Worm (Caenorhabditis elegans) whole organism, early embryonic: Measurements from ENCODE around the gene F56D6.22.

Experiments
- B0310.2 ChIP-seq: sonication (generic microtip); optimal IDR thresholded peaks from 2 replicates; lab custom pipeline; 2016; ENCODE audit warnings: mild to moderate bottlenecking, missing genetic modification characterization, missing compliant biosample characterization
- F13C5.2 ChIP-seq: sonication (generic microtip); optimal IDR thresholded peaks from 2 replicates; lab custom pipeline; 2017; ENCODE audit warnings: mild to moderate bottlenecking, missing genetic modification characterization, inconsistent platforms, missing compliant biosample characterization
- aly-1 ChIP-seq: sonication (generic microtip); optimal IDR thresholded peaks from 2 replicates; lab custom pipeline; 2016; ENCODE audit warnings: missing genetic modification characterization, missing compliant biosample characterization
- ama-1 ChIP-seq: fragments of 150-350 bp; optimal IDR thresholded peaks from 2 replicates; lab custom pipeline; 2014
- ceh-13 ChIP-seq: fragments of 200-800 bp; sonication (Bioruptor generic); optimal IDR thresholded peaks from 2 replicates; lab custom pipeline; 2018; ENCODE audit warnings: mild to moderate bottlenecking, missing genetic modification characterization, missing compliant biosample characterization
- ceh-36 ChIP-seq: sonication (generic microtip); optimal IDR thresholded peaks from 2 replicates; lab custom pipeline; 2016; ENCODE audit warnings: missing genetic modification characterization, inconsistent platforms, missing compliant biosample characterization
- ets-7 ChIP-seq: sonication (generic microtip); optimal IDR thresholded peaks from 2 replicates; lab custom pipeline; 2016; ENCODE audit warnings: missing genotype, missing genetic modification characterization, missing compliant biosample characterization
- flt-1 ChIP-seq: fragments of 200-800 bp; sonication (Bioruptor generic); IDR thresholded peaks from 2 replicates; pipeline ENCODE4 v1.3.6; 2022; ENCODE audit warnings: missing genetic modification characterization, missing compliant biosample characterization
- hmbx-1 ChIP-seq: sonication (generic microtip); optimal IDR thresholded peaks from 2 replicates; lab custom pipeline; 2016; ENCODE audit warnings: mild to moderate bottlenecking, missing genetic modification characterization, missing compliant biosample characterization
- hmg-4 ChIP-seq: fragments of 200-800 bp; sonication (Bioruptor generic); optimal IDR thresholded peaks from 2 replicates; lab custom pipeline; 2018; ENCODE audit warnings: mild to moderate bottlenecking, missing genetic modification characterization, missing compliant biosample characterization
- hnd-1 ChIP-seq: sonication (generic microtip); optimal IDR thresholded peaks from 2 replicates; lab custom pipeline; 2016; ENCODE audit warnings: missing genetic modification characterization, missing compliant biosample characterization
- pes-1 ChIP-seq: fragments of 200-800 bp; sonication (Bioruptor generic); IDR thresholded peaks from 2 replicates; pipeline ENCODE4 v1.3.6; 2022; ENCODE audit warnings: missing genetic modification reagents, missing genetic modification characterization, missing compliant biosample characterization
- scrt-1 ChIP-seq: fragments of 200-800 bp; sonication (Bioruptor generic); IDR thresholded peaks from 2 replicates; pipeline ENCODE4 v1.3.6; 2022; ENCODE audit warnings: missing genetic modification characterization, missing compliant biosample characterization
- sea-1 ChIP-seq: fragments of 200-800 bp; sonication (Bioruptor generic); conservative IDR thresholded peaks from 2 replicates; pipeline ENCODE4 v1.3.6; 2022; ENCODE audit warnings: missing genetic modification characterization, missing compliant biosample characterization
- tbx-11 ChIP-seq: fragments of 200-800 bp; sonication (Bioruptor generic); IDR thresholded peaks from 2 replicates; pipeline ENCODE4 v1.3.6; 2022; ENCODE audit warnings: missing genetic modification characterization, missing compliant biosample characterization
- tbx-37 ChIP-seq: fragments of 200-800 bp; sonication (Bioruptor generic); conservative IDR thresholded peaks from 2 replicates; pipeline ENCODE4 v1.3.6; 2022; ENCODE audit warnings: missing genetic modification reagents, missing genetic modification characterization, missing compliant biosample characterization
- tra-4 ChIP-seq: sonication (generic microtip); optimal IDR thresholded peaks from 2 replicates; lab custom pipeline; 2017; ENCODE audit warnings: missing genetic modification characterization, missing compliant biosample characterization

Gene F56D6.22

DNA sequence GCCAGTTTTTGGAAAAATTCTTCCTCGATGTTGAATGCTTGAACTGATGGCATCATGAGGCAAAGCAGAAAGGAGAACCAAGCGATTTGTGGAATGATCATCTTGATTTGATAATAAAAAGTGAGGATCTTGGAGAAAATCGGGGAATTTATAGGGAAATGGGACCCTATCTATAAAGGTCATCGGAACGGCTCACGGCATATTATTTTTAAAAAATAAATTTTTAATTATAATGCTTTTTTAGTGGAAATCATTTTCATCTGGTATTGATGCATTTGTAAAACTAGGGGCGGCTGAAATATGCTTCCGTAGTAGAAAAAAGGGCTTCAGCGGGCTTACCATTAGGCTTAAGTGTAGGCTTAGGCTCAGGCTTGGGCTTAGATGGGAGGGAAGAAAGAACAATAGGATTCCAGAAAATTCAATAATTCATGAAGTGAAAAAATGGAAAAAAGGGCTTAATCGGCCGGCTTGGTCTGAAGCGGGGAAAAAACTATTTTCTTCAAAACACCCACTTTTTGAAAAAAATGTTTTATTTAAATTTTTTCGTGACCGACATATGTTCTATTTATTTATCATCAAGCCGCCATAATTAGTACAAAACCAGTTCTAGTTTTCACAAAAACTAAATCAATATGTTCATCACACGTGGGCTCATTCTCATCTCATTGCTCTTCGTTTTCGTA is at the start of gene F56D6.22, which contains the start of gene F56D6.12:
TSS of gene F56D6.22 (minus strand) at position 101 of the 683 bp plus-strand sequence.
TSS of gene F56D6.12 (plus strand) at position 633 of the 683 bp plus-strand sequence.
- TF ChIP-seq sea-1 (GFP tag; lab: Robert Waterston, UW) (no peak), ama-1 (lab: Kevin White, UChicago) (no peak), flt-1 (no peak), scrt-1 (no peak), ceh-36 (tag; lab: Kevin White, UChicago) (no peak), F13C5.2 (tag; lab: Kevin White, UChicago) (no peak), hnd-1 (tag; lab: Kevin White, UChicago) (no peak), tra-4 (tag; lab: Kevin White, UChicago) (no peak), hmg-4 (GFP tag; lab: Kevin White, UChicago) (no peak), aly-1 (tag; lab: Kevin White, UChicago) (no peak)

DNA sequence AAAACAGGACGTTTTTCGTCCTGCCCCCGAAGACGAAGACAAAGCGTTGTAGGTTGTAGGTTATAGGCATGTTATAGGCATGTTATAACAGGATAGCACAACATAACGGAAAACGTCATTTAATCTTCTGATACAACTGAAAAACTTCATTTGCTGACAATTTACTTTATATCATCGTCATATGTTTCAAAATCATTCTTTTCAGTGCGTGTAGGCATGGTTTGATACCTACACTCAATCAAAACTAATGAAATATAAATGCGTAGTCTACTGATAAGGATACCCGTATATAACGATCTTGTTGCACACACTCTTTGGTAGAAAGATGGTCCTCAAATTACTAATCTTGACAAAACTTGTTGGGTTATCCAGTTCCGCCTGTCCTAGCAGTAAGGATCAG is 49.3 kb upstream of the F56D6.22 start, which contains the start of gene clec-74:
TSS of gene clec-74 (plus strand) at position 301 of the 400 bp plus-strand sequence.
- TF ChIP-seq ceh-13 (GFP tag; lab: Kevin White, UChicago): no peak
- no peak for TF ChIP-seq ets-7 (tag; lab: Kevin White, UChicago)
- no peak for TF ChIP-seq hmbx-1 (tag; lab: Kevin White, UChicago)
- no peak for TF ChIP-seq sea-1 (GFP tag; lab: Robert Waterston, UW)
- no peak for TF ChIP-seq tra-4 (tag; lab: Kevin White, UChicago)
- TF ChIP-seq hmg-4 (GFP tag; lab: Kevin White, UChicago): no peak
- TF ChIP-seq aly-1 (tag; lab: Kevin White, UChicago): no peak
- TF ChIP-seq flt-1: no peak
- TF ChIP-seq pes-1 (GFP tag; lab: Robert Waterston, UW): no peak
- TF ChIP-seq scrt-1: no peak
- no peak for TF ChIP-seq tbx-37 (GFP tag; lab: Robert Waterston, UW)
- no peak for TF ChIP-seq ama-1 (lab: Kevin White, UChicago)
- no peak for TF ChIP-seq F13C5.2 (tag; lab: Kevin White, UChicago)
- TF ChIP-seq tbx-11 (GFP tag; lab: Robert Waterston, UW): no peak
- TF ChIP-seq hnd-1 (tag; lab: Kevin White, UChicago): no peak
- TF ChIP-seq B0310.2 (tag; lab: Kevin White, UChicago): no peak
- no peak for TF ChIP-seq ceh-36 (tag; lab: Kevin White, UChicago)

DNA sequence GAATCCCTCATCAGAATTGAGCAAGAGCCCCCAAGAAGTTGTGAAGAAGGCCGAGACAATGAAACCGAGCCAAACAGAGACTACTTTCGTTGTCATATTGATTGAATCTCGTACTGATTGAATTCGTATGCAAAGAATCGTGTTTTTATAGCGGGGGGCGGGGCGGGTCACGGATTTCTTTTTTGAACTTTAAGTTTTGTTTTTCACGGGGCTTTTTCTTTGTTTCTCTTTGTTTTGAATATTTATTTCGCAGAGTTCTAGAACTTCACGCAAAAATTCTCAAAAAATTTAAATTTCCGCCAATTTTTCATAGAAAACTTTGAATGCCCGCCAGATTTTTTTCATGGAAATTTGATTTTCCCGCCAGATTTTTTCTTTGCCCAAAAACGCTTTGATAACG is 48.7 kb upstream of the F56D6.22 start, which contains the start of gene clec-73:
TSS of gene clec-73 (minus strand) at position 101 of the 400 bp plus-strand sequence.
- TF ChIP-seq B0310.2 (tag; lab: Kevin White, UChicago) (no peak), tbx-11 (GFP tag; lab: Robert Waterston, UW) (no peak), ceh-36 (tag; lab: Kevin White, UChicago) (no peak), sea-1 (GFP tag; lab: Robert Waterston, UW) (no peak), hmg-4 (GFP tag; lab: Kevin White, UChicago) (no peak)

DNA sequence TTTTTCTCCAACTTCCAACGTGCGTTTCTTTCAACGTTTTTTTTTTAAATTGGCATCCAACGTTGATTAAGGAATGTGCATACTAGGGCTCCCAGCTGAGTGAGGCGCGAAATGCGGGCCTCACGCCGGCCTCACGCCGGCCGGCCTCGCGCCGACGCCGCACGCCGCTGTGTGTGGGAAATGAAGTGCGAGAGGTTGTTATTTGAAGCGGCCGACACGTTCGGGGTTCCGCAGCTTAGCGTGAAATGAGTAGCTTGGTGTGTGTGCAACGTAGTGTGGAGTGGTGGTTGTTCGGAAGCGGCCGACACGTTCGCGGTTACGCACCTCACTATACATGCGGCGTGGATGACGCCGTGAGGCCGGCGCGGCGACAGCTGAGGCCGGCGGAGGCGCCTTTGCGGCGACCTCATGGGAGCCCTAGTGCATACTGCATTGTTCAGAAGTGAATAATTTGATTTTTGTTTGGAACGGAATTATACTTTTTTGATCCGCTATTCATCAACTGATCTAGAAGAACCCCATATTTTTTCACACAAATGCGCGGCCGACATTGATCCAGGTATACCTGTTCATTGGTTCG is 40.1 kb upstream of the F56D6.22 start:
- 0 out of 2 replicates have a peak, but pooled peaks have one; percentile 32 for TF ChIP-seq scrt-1

DNA sequence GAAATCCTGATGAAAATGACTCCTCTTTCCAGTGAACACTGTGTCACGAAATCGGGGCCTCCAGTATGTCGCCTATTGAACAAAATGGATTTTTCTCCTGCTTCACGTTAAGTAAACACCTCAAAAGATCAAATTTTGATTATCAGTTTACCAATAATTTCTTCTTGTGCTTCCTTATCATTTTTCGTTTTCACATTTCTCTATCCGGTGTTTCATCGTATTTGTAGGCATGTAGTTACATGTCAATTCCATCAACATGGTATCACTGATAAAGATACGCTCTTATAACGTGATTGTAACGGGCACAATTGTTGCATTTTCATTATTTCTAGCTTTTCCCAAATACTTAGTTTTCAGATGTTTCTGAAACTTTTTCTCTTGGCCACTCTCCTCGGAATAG is 37.1 kb upstream of the F56D6.22 start, which contains the start of gene clec-72:
TSS of gene clec-72 (plus strand) at position 358 of the 400 bp plus-strand sequence.
- TF ChIP-seq sea-1 (GFP tag; lab: Robert Waterston, UW): no peak

DNA sequence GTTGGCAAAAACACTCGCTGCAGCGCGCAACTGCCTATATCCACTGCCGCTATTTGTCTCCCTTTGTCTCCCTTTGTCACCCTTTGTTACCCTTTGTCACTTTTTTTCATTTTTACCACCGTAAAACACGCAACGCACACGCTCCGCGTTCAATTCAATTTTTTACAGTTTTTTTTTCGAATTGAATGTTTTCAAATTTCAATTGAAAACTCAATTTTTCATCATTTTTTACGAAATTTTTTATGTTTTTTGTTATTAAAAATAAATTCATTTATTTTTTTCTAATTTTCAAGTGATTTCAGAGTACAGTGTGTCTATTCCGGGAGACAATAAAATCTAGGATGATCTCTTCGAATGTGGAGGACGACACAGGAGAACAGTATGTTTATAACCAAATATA is 35.6 kb upstream of the F56D6.22 start, which contains the start of gene Y46C8AL.11:
TSS of gene Y46C8AL.11 (plus strand) at position 301 of the 400 bp plus-strand sequence.
- TF ChIP-seq B0310.2 (tag; lab: Kevin White, UChicago): no peak
- no peak for TF ChIP-seq F13C5.2 (tag; lab: Kevin White, UChicago)
- TF ChIP-seq tbx-11 (GFP tag; lab: Robert Waterston, UW): no peak
- no peak for TF ChIP-seq flt-1
- TF ChIP-seq hmg-4 (GFP tag; lab: Kevin White, UChicago): no peak
- TF ChIP-seq hmbx-1 (tag; lab: Kevin White, UChicago): no peak
- no peak for TF ChIP-seq ceh-13 (GFP tag; lab: Kevin White, UChicago)
- TF ChIP-seq ets-7 (tag; lab: Kevin White, UChicago): no peak
- no peak for TF ChIP-seq ceh-36 (tag; lab: Kevin White, UChicago)
- no peak for TF ChIP-seq scrt-1
- no peak for TF ChIP-seq hnd-1 (tag; lab: Kevin White, UChicago)
- no peak for TF ChIP-seq tbx-37 (GFP tag; lab: Robert Waterston, UW)
- no peak for TF ChIP-seq pes-1 (GFP tag; lab: Robert Waterston, UW)
- TF ChIP-seq sea-1 (GFP tag; lab: Robert Waterston, UW): no peak
- TF ChIP-seq aly-1 (tag; lab: Kevin White, UChicago): no peak

DNA sequence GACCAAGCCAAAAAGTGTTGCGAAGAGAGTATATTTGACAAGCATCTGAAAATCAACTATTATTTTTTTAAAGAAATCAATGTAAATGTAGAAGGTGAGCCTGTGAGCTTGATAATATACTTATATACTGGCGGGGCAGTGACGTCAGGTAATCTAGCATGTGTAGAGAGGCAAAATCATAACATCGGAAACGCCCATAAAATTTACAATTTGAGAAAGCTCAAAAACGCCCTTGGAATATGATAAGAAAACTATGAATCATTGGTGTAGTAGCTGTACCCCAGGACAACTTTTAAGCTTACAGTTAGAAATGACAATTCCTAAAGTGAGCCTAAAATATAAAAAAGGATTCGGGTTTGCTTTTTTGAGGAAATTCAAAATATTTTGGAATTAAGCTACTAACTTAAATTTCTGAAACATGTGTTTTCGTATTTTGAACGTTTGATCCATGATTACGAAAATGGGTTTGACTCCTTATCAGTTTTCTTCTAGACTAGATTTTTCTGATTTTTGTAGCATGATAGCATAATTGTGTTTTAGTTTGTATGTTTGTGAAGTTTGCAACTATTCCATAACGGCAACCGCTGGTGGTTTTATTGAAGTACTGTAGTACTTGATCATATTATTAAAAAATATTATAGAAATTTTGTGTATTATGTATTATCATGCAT is 34.4 kb upstream of the F56D6.22 start, which contains the start of gene clec-174:
TSS of gene clec-174 (minus strand) at position 51 of the 671 bp plus-strand sequence.
- no peak for TF ChIP-seq ama-1 (lab: Kevin White, UChicago)
- no peak for TF ChIP-seq ceh-36 (tag; lab: Kevin White, UChicago)
- no peak for TF ChIP-seq tra-4 (tag; lab: Kevin White, UChicago)
- TF ChIP-seq scrt-1: no peak
- no peak for TF ChIP-seq pes-1 (GFP tag; lab: Robert Waterston, UW)
- TF ChIP-seq aly-1 (tag; lab: Kevin White, UChicago): no peak
- TF ChIP-seq hnd-1 (tag; lab: Kevin White, UChicago): no peak
- TF ChIP-seq tbx-11 (GFP tag; lab: Robert Waterston, UW): no peak
- TF ChIP-seq ceh-13 (GFP tag; lab: Kevin White, UChicago): no peak
- no peak for TF ChIP-seq F13C5.2 (tag; lab: Kevin White, UChicago)
